Fruit fly (Drosophila melanogaster): ENCODE data around the gene CG14298.

CG14298 gene

dm6 chr3R:18913856-18914593 lies 38.7 kb downstream of the CG14298 start (continued):
- TF ChIP-seq chm (GFP tag; IDR thresholded peaks at IDR 0.05) (no peak), CG43689 (GFP tag; IDR thresholded peaks at IDR 0.05) (no peak), CG4328 (GFP tag; optimal IDR thresholded peaks at IDR 0.05) (no peak), insv (GFP tag; optimal IDR thresholded peaks at IDR 0.05) (no peak), NK7.1 (GFP tag; optimal IDR thresholded peaks at IDR 0.05) (peak; percentile 7), bbx (GFP tag; IDR thresholded peaks at IDR 0.05; ENCODE audit: partially characterized antibody) (peak; percentile 29; the same call in 1 of the 2 replicates), ssp (GFP tag; IDR thresholded peaks at IDR 0.05) (no peak), nerfin-2 (GFP tag; IDR thresholded peaks at IDR 0.05; ENCODE audit: partially characterized antibody) (no peak), tx (GFP tag; optimal IDR thresholded peaks at IDR 0.05) (no peak), CG12236 (GFP tag; optimal IDR thresholded peaks at IDR 0.05) (no peak), Gsc (GFP tag; IDR thresholded peaks at IDR 0.05) (no peak), YL-1 (GFP tag; optimal IDR thresholded peaks at IDR 0.05) (no peak), Dip2 (GFP tag; IDR thresholded peaks at IDR 0.05) (no peak), tio (GFP tag; optimal IDR thresholded peaks at IDR 0.05) (peak; percentile 55), az2 (GFP tag; optimal IDR thresholded peaks at IDR 0.05) (peak; percentile 9), dmrt11E (tag; optimal IDR thresholded peaks at IDR 0.05) (peak; percentile 7), CG34376 (GFP tag; optimal IDR thresholded peaks at IDR 0.05) (no peak), CG13775 (GFP tag; optimal IDR thresholded peaks at IDR 0.05) (peak; percentile 45), CG8290 (GFP tag; optimal IDR thresholded peaks at IDR 0.05) (no peak), CG8290 (tag; optimal IDR thresholded peaks at IDR 0.05) (peak in 1 of 2 experiments; percentile 18), Sox100B (GFP tag; optimal IDR thresholded peaks at IDR 0.05) (peak; percentile 37), Pdp1 (GFP tag; optimal IDR thresholded peaks at IDR 0.05) (peak in 1 of 2 experiments; percentile 61), Ets97D (GFP tag; optimal IDR thresholded peaks at IDR 0.05) (no peak), Dll (GFP tag; IDR thresholded peaks at IDR 0.05; ENCODE audit: partially characterized antibody) (0 out of 4 replicates have a peak, but pooled peaks have one; percentile 16), z (GFP tag; IDR thresholded peaks at IDR 0.05) (peak; percentile 81), lola (GFP tag; optimal IDR thresholded peaks at IDR 0.05) (peak in 1 of 3 experiments; percentile 21), crp (GFP tag; optimal IDR thresholded peaks at IDR 0.05) (peak in 1 of 2 experiments; percentile 77), bcd (GFP tag; optimal IDR thresholded peaks at IDR 0.05) (no peak), Sry-δ (GFP tag; optimal IDR thresholded peaks at IDR 0.05) (no peak), fu2 (GFP tag; optimal IDR thresholded peaks at IDR 0.05) (no peak), ci (GFP tag; IDR thresholded peaks at IDR 0.05) (0 out of 3 replicates have a peak, but pooled peaks have one; percentile 54), CG4424 (GFP tag; optimal IDR thresholded peaks at IDR 0.05) (peak; percentile 36), lbe (GFP tag; optimal IDR thresholded peaks at IDR 0.05) (no peak), row (GFP tag; IDR thresholded peaks at IDR 0.05) (peak; percentile 37; the same call in 2 of the 3 replicates), bsh (GFP tag; optimal IDR thresholded peaks at IDR 0.05) (peak; percentile 33 to 43), lmd (GFP tag; IDR thresholded peaks at IDR 0.05) (peak; percentile 26; the same call in 1 of the 2 replicates), Tbp (GFP tag; optimal IDR thresholded peaks at IDR 0.05) (no peak), CG34422 (GFP tag; IDR thresholded peaks at IDR 0.05) (0 out of 3 replicates have a peak, but pooled peaks have one; percentile 27), CG31441 (GFP tag; IDR thresholded peaks at IDR 0.05) (peak; percentile 32; the same call in 1 of the 2 replicates), chinmo (GFP tag; IDR thresholded peaks at IDR 0.05; ENCODE audit: partially characterized antibody) (peak; percentile 46; the same call in 1 of the 4 replicates), gem (tag; optimal IDR thresholded peaks at IDR 0.05) (peak; percentile 18), Hmx (GFP tag; optimal IDR thresholded peaks at IDR 0.05) (peak; percentile 39), CG4360 (GFP tag; IDR thresholded peaks at IDR 0.05) (peak; percentile 68), lab (GFP tag; optimal IDR thresholded peaks at IDR 0.05) (no peak), CG15011 (GFP tag; optimal IDR thresholded peaks at IDR 0.05) (no peak), ranshi (GFP tag; IDR thresholded peaks at IDR 0.05) (0 out of 2 replicates have a peak, but pooled peaks have one; percentile 35), Bdp1 (GFP tag; optimal IDR thresholded peaks at IDR 0.05) (no peak), CG33213 (GFP tag; optimal IDR thresholded peaks at IDR 0.05) (no peak)
